Worm (Caenorhabditis elegans) whole organism, L4 larva: Measurements from ENCODE around the gene ZK287.9.

Experiments used
- F44E2.7 ChIP-seq: fragments of 200-800 bp; sonication (Bioruptor generic); IDR thresholded peaks from 2 replicates; pipeline ENCODE4 v2.1.2; 2022; ENCODE audit warnings: missing genetic modification characterization, missing compliant biosample characterization
- F49E8.2 ChIP-seq: sonication (generic microtip); optimal IDR thresholded peaks from 2 replicates; lab custom pipeline; 2016; ENCODE audit warnings: missing compliant biosample characterization, mild to moderate bottlenecking, missing genetic modification characterization, borderline replicate concordance
- Y48G9A.11 ChIP-seq: fragments of 200-800 bp; sonication (Bioruptor generic); IDR thresholded peaks from 2 replicates; pipeline ENCODE4 v1.3.6; 2022; ENCODE audit warnings: missing genetic modification reagents, missing genetic modification characterization, missing compliant biosample characterization
- Y75B8A.6 ChIP-seq: fragments of 200-800 bp; sonication (Bioruptor generic); IDR thresholded peaks from 2 replicates; pipeline ENCODE4 v1.3.6; 2022; ENCODE audit warnings: missing genetic modification reagents, missing genetic modification characterization, missing compliant biosample characterization
- aha-1 ChIP-seq: fragments of 150-350 bp; peaks from one replicate; lab custom pipeline; 2014; ENCODE audit warnings: missing biosample characterization, missing genetic modification characterization
- ama-1 ChIP-seq: fragments of 150-350 bp; optimal IDR thresholded peaks from 2 replicates; lab custom pipeline; 2014; ENCODE audit warnings: inconsistent platforms, mixed read lengths
- attf-4 ChIP-seq: sonication (generic microtip); optimal IDR thresholded peaks from 3 replicates; lab custom pipeline; 2017; ENCODE audit warnings: missing biosample characterization, missing genetic modification characterization
- ceh-62 ChIP-seq: sonication (generic microtip); optimal IDR thresholded peaks from 2 replicates; lab custom pipeline; 2017; ENCODE audit warnings: missing biosample characterization, missing genetic modification characterization
- cey-2 ChIP-seq: sonication (generic microtip); optimal IDR thresholded peaks from 3 replicates; lab custom pipeline; 2017; ENCODE audit warnings: missing genetic modification characterization, mild to moderate bottlenecking, missing compliant biosample characterization, antibody characterized with exemption, borderline replicate concordance; ENCODE audit not compliant: insufficient read depth
- ctbp-1 ChIP-seq: fragments of 200-800 bp; sonication (Bioruptor generic); IDR thresholded peaks from 2 replicates; pipeline ENCODE4 v1.3.6; 2022; ENCODE audit warnings: missing genetic modification reagents, missing genetic modification characterization, missing compliant biosample characterization
- daf-12 ChIP-seq: fragments of 150-350 bp; optimal IDR thresholded peaks from 2 replicates; lab custom pipeline; 2014; ENCODE audit warnings: missing biosample characterization, missing genetic modification reagents, missing genetic modification characterization
- daf-16 ChIP-seq, 3 experiments: sonication (generic microtip); optimal IDR thresholded peaks; 2 replicates each; lab custom pipeline; 2016 to 2017; ENCODE audit warnings: missing genetic modification characterization in 3 of 3, missing genetic modification reagents in 3 of 3, mild to moderate bottlenecking in 2 of 3, missing compliant biosample characterization in 2 of 3, missing biosample characterization in 1 of 3, moderate library complexity in 1 of 3
- daf-8 ChIP-seq: fragments of 200-800 bp; sonication (Bioruptor generic); IDR thresholded peaks from 2 replicates; pipeline ENCODE4 v1.3.6; 2022; ENCODE audit warnings: missing genetic modification characterization, missing compliant biosample characterization
- dmd-9 ChIP-seq: fragments of 200-800 bp; sonication (Bioruptor generic); IDR thresholded peaks from 2 replicates; pipeline ENCODE4 v1.3.6; 2022; ENCODE audit warnings: missing genetic modification reagents, missing genetic modification characterization, missing compliant biosample characterization
- duxl-1 ChIP-seq: sonication (generic microtip); optimal IDR thresholded peaks from 2 replicates; lab custom pipeline; 2016; ENCODE audit warnings: mild to moderate bottlenecking, missing genetic modification characterization, moderate library complexity, missing compliant biosample characterization; ENCODE audit not compliant: poor library complexity
- dve-1 ChIP-seq: sonication (generic microtip); optimal IDR thresholded peaks from 2 replicates; lab custom pipeline; 2017; ENCODE audit warnings: antibody characterized with exemption, mild to moderate bottlenecking, missing genetic modification characterization, missing compliant biosample characterization; ENCODE audit not compliant: insufficient read depth
- egl-43 ChIP-seq: fragments of 200-800 bp; sonication (Bioruptor generic); IDR thresholded peaks from 2 replicates; pipeline ENCODE4 v1.3.6; 2022; ENCODE audit warnings: missing genetic modification reagents, missing genetic modification characterization, missing compliant biosample characterization
- lin-13 ChIP-seq: fragments of 150-350 bp; optimal IDR thresholded peaks from 2 replicates; lab custom pipeline; 2014; ENCODE audit warnings: missing biosample characterization, missing genetic modification reagents, missing genetic modification characterization
- lin-38 ChIP-seq: fragments of 200-800 bp; sonication (Bioruptor generic); IDR thresholded peaks from 2 replicates; pipeline ENCODE4 v1.3.6; 2022; ENCODE audit warnings: missing genetic modification reagents, missing genetic modification characterization, missing compliant biosample characterization
- madf-9 ChIP-seq: fragments of 200-800 bp; sonication (Bioruptor generic); conservative IDR thresholded peaks from 2 replicates; pipeline ENCODE4 v1.3.6; 2022; ENCODE audit warnings: missing genetic modification reagents, missing genetic modification characterization, missing compliant biosample characterization
- mxl-2 ChIP-seq: fragments of 200-800 bp; sonication (Bioruptor generic); conservative IDR thresholded peaks from 2 replicates; pipeline ENCODE4 v1.3.6; 2022; ENCODE audit warnings: missing genetic modification reagents, missing genetic modification characterization, missing compliant biosample characterization
- nhr-111 ChIP-seq: fragments of 200-800 bp; sonication (Bioruptor generic); optimal IDR thresholded peaks from 2 replicates; lab custom pipeline; 2018; ENCODE audit warnings: mild to moderate bottlenecking, missing genetic modification characterization, missing compliant biosample characterization
- nhr-28 ChIP-seq: fragments of 150-350 bp; optimal IDR thresholded peaks from 2 replicates; lab custom pipeline; 2014; ENCODE audit warnings: missing biosample characterization, missing genetic modification characterization
- nhr-41 ChIP-seq: fragments of 200-800 bp; sonication (Bioruptor generic); IDR thresholded peaks from 2 replicates; pipeline ENCODE4 v1.3.6; 2022; ENCODE audit warnings: missing genetic modification reagents, missing genetic modification characterization, missing compliant biosample characterization
- nhr-77 ChIP-seq: fragments of 150-350 bp; optimal IDR thresholded peaks from 2 replicates; lab custom pipeline; 2014; ENCODE audit warnings: missing biosample characterization, missing genetic modification characterization
- saeg-2 ChIP-seq: fragments of 200-800 bp; sonication (Bioruptor generic); IDR thresholded peaks from 2 replicates; pipeline ENCODE4 v1.3.6; 2022; ENCODE audit warnings: missing genetic modification reagents, missing genetic modification characterization, missing compliant biosample characterization
- skn-1 ChIP-seq: fragments of 150-350 bp; optimal IDR thresholded peaks from 2 replicates; lab custom pipeline; 2014; ENCODE audit warnings: missing biosample characterization, missing genetic modification characterization
- snpc-1.2 ChIP-seq: fragments of 200-800 bp; sonication (Bioruptor generic); IDR thresholded peaks from 2 replicates; pipeline ENCODE4 v1.3.6; 2022; ENCODE audit warnings: missing genetic modification reagents, missing genetic modification characterization, missing compliant biosample characterization
- snpc-4 ChIP-seq: fragments of 150-350 bp; optimal IDR thresholded peaks from 2 replicates; lab custom pipeline; 2014; ENCODE audit warnings: missing biosample characterization, missing genetic modification characterization
- unc-130 ChIP-seq: sonication (generic microtip); optimal IDR thresholded peaks from 2 replicates; lab custom pipeline; 2016; ENCODE audit warnings: missing genetic modification reagents, missing genetic modification characterization, missing compliant biosample characterization
- unc-39 ChIP-seq: sonication (generic microtip); optimal IDR thresholded peaks from 2 replicates; lab custom pipeline; 2017; ENCODE audit warnings: missing biosample characterization, missing genetic modification characterization
- unc-62 ChIP-seq, 3 experiments: fragments of 150-350 bp in 1 of 3; sonication (generic microtip); optimal IDR thresholded peaks in 2 of 3; peaks in 1 of 3; 1 replicate in 1 of 3; 2 replicates in 2 of 3; lab custom pipeline; 2014 to 2017; ENCODE audit warnings: missing biosample characterization in 3 of 3, missing genetic modification characterization in 3 of 3, missing genetic modification reagents in 3 of 3, missing genotype in 1 of 3
- zip-11 ChIP-seq: fragments of 200-800 bp; sonication (Bioruptor generic); IDR thresholded peaks from 2 replicates; pipeline ENCODE4 v1.3.6; 2022; ENCODE audit warnings: missing genetic modification characterization, missing compliant biosample characterization

Gene ZK287.9

ce11 chrV:9673199-9673843 lies 5.8 kb upstream of the ZK287.9 start, which contains the start of gene sulp-8:
TSS of gene sulp-8 (minus strand) at chrV:9673667.
- no peak for TF ChIP-seq daf-16 (GFP tag; optimal IDR thresholded peaks at IDR 0.05; lab: Kevin White, UChicago)
- peak; percentile 63 for TF ChIP-seq daf-16 (tag; optimal IDR thresholded peaks at IDR 0.05; lab: Kevin White, UChicago)
- no peak for TF ChIP-seq duxl-1
- peak; percentile 25 for TF ChIP-seq dve-1 (tag; lab: Kevin White, UChicago)
- TF ChIP-seq nhr-28 (tag; lab: Kevin White, UChicago): peak; percentile 30

ce11 chrV:9677977-9678376 lies 1.2 kb upstream of the ZK287.9 start, which contains the start of gene cthd-1:
TSS of gene cthd-1 (plus strand) at chrV:9678277.
- TF ChIP-seq attf-4 (tag; lab: Kevin White, UChicago) (no peak), ceh-62 (tag; lab: Kevin White, UChicago) (no peak), mxl-2 (no peak), daf-12 (no peak), ama-1 (lab: Kevin White, UChicago) (no peak), dmd-9 (no peak), snpc-1.2 (GFP tag; lab: Robert Waterston, UW) (no peak), snpc-4 (tag; lab: Kevin White, UChicago) (no peak), nhr-111 (no peak), zip-11 (GFP tag; lab: Robert Waterston, UW) (no peak), F44E2.7 (no peak), unc-130 (GFP tag; lab: Kevin White, UChicago) (no peak), Y48G9A.11 (GFP tag; lab: Robert Waterston, UW) (no peak), egl-43 (GFP tag; lab: Robert Waterston, UW) (no peak), saeg-2 (GFP tag; lab: Robert Waterston, UW) (no peak), nhr-41 (GFP tag; lab: Robert Waterston, UW) (no peak), skn-1 (tag; lab: Kevin White, UChicago) (no peak), nhr-77 (tag; lab: Kevin White, UChicago) (no peak), cey-2 (tag; lab: Kevin White, UChicago) (no peak)

ce11 chrV:9680260-9680659 lies 1.1 kb downstream of the ZK287.9 start:
- peak in 1 of 2 experiments; percentile 91 for TF ChIP-seq unc-62 (GFP tag; optimal IDR thresholded peaks at IDR 0.05 in 1 of 2; lab: Kevin White, UChicago)
- TF ChIP-seq unc-62 (tag; optimal IDR thresholded peaks at IDR 0.05; lab: Kevin White, UChicago): no peak
- no peak for TF ChIP-seq F44E2.7

- TF ChIP-seq aha-1: peak; percentile 56
- no peak for TF ChIP-seq lin-38 (GFP tag; lab: Robert Waterston, UW)
- no peak for TF ChIP-seq nhr-28 (tag; lab: Kevin White, UChicago)
- TF ChIP-seq F49E8.2 (tag; lab: Kevin White, UChicago): no peak
- no peak for TF ChIP-seq daf-8 (GFP tag; lab: Robert Waterston, UW)
Measured at ce11 chrV:9685559-9685958, 6.4 kb downstream of the ZK287.9 start, which contains the start of gene ZK287.4. TSS of gene ZK287.4 (minus strand) at chrV:9685659.

- no peak for TF ChIP-seq lin-13 (GFP tag; lab: Kevin White, UChicago)
- no peak for TF ChIP-seq mxl-2
- TF ChIP-seq unc-39 (tag; lab: Kevin White, UChicago): no peak
- no peak for TF ChIP-seq ctbp-1 (GFP tag; lab: Robert Waterston, UW)
- 0 out of 2 replicates have a peak, but pooled peaks have one; percentile 15 for TF ChIP-seq Y75B8A.6
- TF ChIP-seq F49E8.2 (tag; lab: Kevin White, UChicago): peak; percentile 27
- TF ChIP-seq madf-9 (GFP tag; lab: Robert Waterston, UW): no peak
Measured at ce11 chrV:9689364-9689763, 10.2 kb downstream of the ZK287.9 start.
